Fruit fly (Drosophila melanogaster) whole organism: ENCODE measurements around the gene CG16813.

Experiments used
- CG8478 ChIP-seq: fragments of >200 bp; optimal IDR thresholded peaks from 2 replicates; lab custom pipeline; 2018; ENCODE audit warnings: inconsistent platforms
- Dll ChIP-seq: fragments of >200 bp; optimal IDR thresholded peaks from 2 replicates; lab custom pipeline; 2017
- EcR ChIP-seq, 2 experiments: fragments of >200 bp; optimal IDR thresholded peaks; 2 replicates each; lab custom pipeline; 2017; ENCODE audit warnings: missing biosample characterization in 2 of 2, missing genetic modification characterization in 2 of 2, missing genetic modification reagents in 2 of 2
- pan ChIP-seq: fragments of >200 bp; optimal IDR thresholded peaks from 2 replicates; lab custom pipeline; 2017
- psq ChIP-seq: fragments of >200 bp; optimal IDR thresholded peaks from 2 replicates; lab custom pipeline; 2017
- usp ChIP-seq: fragments of >200 bp; optimal IDR thresholded peaks from 2 replicates; lab custom pipeline; 2017; ENCODE audit warnings: missing biosample characterization, missing genetic modification characterization, mixed read lengths

- TF ChIP-seq CG8478 (no peak), Dll (no peak), psq (no peak), pan (lab: Kevin White, UChicago) (no peak), usp (no peak), EcR (GFP tag; optimal IDR thresholded peaks at IDR 0.05; lab: Kevin White, UChicago) (no peak)
Observed at dm6 chr2L:13191052-13191678, 36.2 kb upstream of the CG16813 start.
